Worm (Caenorhabditis elegans) whole organism, L2 larva: ENCODE data around the gene vps-52.

ENCODE experiments used
- nhr-77 ChIP-seq: fragments of 150-350 bp; optimal IDR thresholded peaks from 2 replicates; lab custom pipeline; 2014; ENCODE audit warnings: missing biosample characterization, missing genetic modification characterization
- unc-62 ChIP-seq: fragments of 150-350 bp; optimal IDR thresholded peaks from 2 replicates; lab custom pipeline; 2014; ENCODE audit warnings: missing biosample characterization, missing genetic modification reagents, missing genetic modification characterization

DNA sequence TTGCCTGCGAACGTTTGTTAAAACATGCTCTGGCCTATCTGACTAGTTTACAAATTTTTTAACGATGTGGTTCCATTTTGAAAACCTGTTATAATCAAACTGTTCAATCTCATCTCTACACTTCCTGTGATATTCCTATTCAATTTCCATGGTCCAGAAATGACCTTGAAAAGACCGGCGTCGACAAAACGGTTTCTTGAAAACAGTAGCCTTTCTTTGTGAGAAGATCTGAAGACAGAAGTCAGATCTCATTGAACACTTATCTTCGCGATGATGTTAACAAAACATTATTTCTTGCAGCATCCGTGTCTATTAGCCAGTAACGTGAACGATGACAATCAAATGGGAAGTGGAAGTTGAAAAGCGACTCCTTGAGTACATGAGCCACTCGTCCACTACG lies 31.5 kb downstream of the vps-52 start, which contains the start of gene C44E12.1:
- TF ChIP-seq unc-62 (no peak), nhr-77 (tag; lab: Kevin White, UChicago) (no peak)
